Worm (Caenorhabditis elegans) whole organism, L2 larva: ENCODE measurements around the gene ZK180.6.

Source experiments
- C34F6.9 ChIP-seq: fragments of 150-350 bp; optimal IDR thresholded peaks from 2 replicates; lab custom pipeline; 2014; ENCODE audit warnings: missing biosample characterization, missing genetic modification characterization
- F13H6.1 ChIP-seq: sonication (generic microtip); optimal IDR thresholded peaks from 2 replicates; lab custom pipeline; 2016; ENCODE audit warnings: missing genetic modification characterization, missing compliant biosample characterization
- Y55F3AM.14 ChIP-seq: fragments of 200-800 bp; sonication (Bioruptor generic); optimal IDR thresholded peaks from 2 replicates; lab custom pipeline; 2018; ENCODE audit warnings: mild to moderate bottlenecking, missing genetic modification characterization, missing compliant biosample characterization
- ZK546.5 ChIP-seq: sonication (generic microtip); optimal IDR thresholded peaks from 2 replicates; lab custom pipeline; 2017; ENCODE audit warnings: missing biosample characterization, missing genetic modification characterization
- alr-1 ChIP-seq: fragments of 150-350 bp; optimal IDR thresholded peaks from 2 replicates; lab custom pipeline; 2014; ENCODE audit warnings: missing biosample characterization, missing genetic modification characterization
- aly-2 ChIP-seq: fragments of 150-350 bp; optimal IDR thresholded peaks from 2 replicates; lab custom pipeline; 2014; ENCODE audit warnings: missing biosample characterization, missing genetic modification characterization
- ama-1 ChIP-seq: fragments of 150-350 bp; optimal IDR thresholded peaks from 2 replicates; lab custom pipeline; 2018; ENCODE audit warnings: inconsistent platforms
- blmp-1 ChIP-seq: sonication (generic microtip); optimal IDR thresholded peaks from 2 replicates; lab custom pipeline; 2017; ENCODE audit warnings: missing genetic modification characterization, mild to moderate bottlenecking, missing compliant biosample characterization, antibody characterized with exemption, moderate library complexity; ENCODE audit not compliant: insufficient read depth
- ceh-16 ChIP-seq: fragments of 150-350 bp; optimal IDR thresholded peaks from 2 replicates; lab custom pipeline; 2014; ENCODE audit warnings: missing biosample characterization, missing genetic modification characterization
- crh-2 ChIP-seq: sonication (generic microtip); optimal IDR thresholded peaks from 2 replicates; lab custom pipeline; 2017; ENCODE audit warnings: missing biosample characterization, missing genetic modification characterization
- dmd-4 ChIP-seq: sonication (generic microtip); optimal IDR thresholded peaks from 2 replicates; lab custom pipeline; 2017; ENCODE audit warnings: missing biosample characterization, missing genetic modification characterization
- egl-27 ChIP-seq: sonication (generic microtip); optimal IDR thresholded peaks from 3 replicates; lab custom pipeline; 2017; ENCODE audit warnings: missing biosample characterization, missing genetic modification reagents, missing genetic modification characterization
- elt-3 ChIP-seq: sonication (generic microtip); optimal IDR thresholded peaks from 2 replicates; lab custom pipeline; 2017; ENCODE audit warnings: missing biosample characterization, missing genetic modification characterization
- fos-1 ChIP-seq: fragments of 150-350 bp; optimal IDR thresholded peaks from 2 replicates; lab custom pipeline; 2014; ENCODE audit warnings: missing biosample characterization, missing genetic modification characterization
- gmeb-1 ChIP-seq: fragments of 150-350 bp; optimal IDR thresholded peaks from 2 replicates; lab custom pipeline; 2014; ENCODE audit warnings: missing biosample characterization, missing genetic modification characterization
- lin-13 ChIP-seq: fragments of 150-350 bp; optimal IDR thresholded peaks from 2 replicates; lab custom pipeline; 2014; ENCODE audit warnings: missing biosample characterization, missing genetic modification reagents, missing genetic modification characterization
- lin-39 ChIP-seq: fragments of 150-350 bp; optimal IDR thresholded peaks from 2 replicates; lab custom pipeline; 2014; ENCODE audit warnings: missing biosample characterization, missing genetic modification reagents, missing genetic modification characterization
- lsy-2 ChIP-seq, 2 experiments: fragments of 150-350 bp in 1 of 2; sonication (generic microtip) in 1 of 2; optimal IDR thresholded peaks; 2 replicates each; lab custom pipeline; 2014 to 2017; ENCODE audit warnings: missing biosample characterization in 2 of 2, missing genetic modification characterization in 2 of 2
- mab-5 ChIP-seq: fragments of 150-350 bp; optimal IDR thresholded peaks from 2 replicates; lab custom pipeline; 2014; ENCODE audit warnings: missing biosample characterization, missing genetic modification characterization
- mbf-1 ChIP-seq: sonication (generic microtip); optimal IDR thresholded peaks from 2 replicates; lab custom pipeline; 2017; ENCODE audit warnings: missing biosample characterization, missing genetic modification characterization
- mdl-1 ChIP-seq, 2 experiments: fragments of 150-350 bp in 1 of 2; sonication (generic microtip) in 1 of 2; optimal IDR thresholded peaks; 2 replicates each; lab custom pipeline; 2017; ENCODE audit warnings: missing biosample characterization in 2 of 2, missing genetic modification characterization in 2 of 2
- nhr-10 ChIP-seq: sonication (generic microtip); optimal IDR thresholded peaks from 2 replicates; lab custom pipeline; 2017; ENCODE audit warnings: missing biosample characterization, missing genetic modification characterization
- nhr-11 ChIP-seq: fragments of 150-350 bp; optimal IDR thresholded peaks from 2 replicates; lab custom pipeline; 2014; ENCODE audit warnings: missing biosample characterization, missing genetic modification characterization
- nhr-12 ChIP-seq: fragments of 150-350 bp; optimal IDR thresholded peaks from 2 replicates; lab custom pipeline; 2014; ENCODE audit warnings: missing biosample characterization, missing genetic modification characterization
- nhr-129 ChIP-seq: fragments of 150-350 bp; optimal IDR thresholded peaks from 2 replicates; lab custom pipeline; 2014; ENCODE audit warnings: missing biosample characterization, missing genetic modification characterization
- nhr-21 ChIP-seq: fragments of 150-350 bp; optimal IDR thresholded peaks from 2 replicates; lab custom pipeline; 2014; ENCODE audit warnings: missing biosample characterization, missing genetic modification characterization
- nhr-23 ChIP-seq: fragments of 150-350 bp; optimal IDR thresholded peaks from 2 replicates; lab custom pipeline; 2014; ENCODE audit warnings: missing biosample characterization, missing genetic modification reagents, missing genetic modification characterization
- nhr-237 ChIP-seq: fragments of 150-350 bp; optimal IDR thresholded peaks from 2 replicates; lab custom pipeline; 2014; ENCODE audit warnings: missing biosample characterization, missing genetic modification characterization
- nhr-25 ChIP-seq: fragments of 150-350 bp; sonication (generic microtip); optimal IDR thresholded peaks from 3 replicates; lab custom pipeline; 2014; ENCODE audit warnings: missing biosample characterization, missing genetic modification characterization
- nhr-6 ChIP-seq: fragments of 150-350 bp; optimal IDR thresholded peaks from 2 replicates; lab custom pipeline; 2014; ENCODE audit warnings: missing biosample characterization, missing genetic modification characterization
- nhr-77 ChIP-seq: fragments of 150-350 bp; optimal IDR thresholded peaks from 2 replicates; lab custom pipeline; 2014; ENCODE audit warnings: missing biosample characterization, missing genetic modification characterization
- peb-1 ChIP-seq: fragments of 150-350 bp; optimal IDR thresholded peaks from 2 replicates; lab custom pipeline; 2014; ENCODE audit warnings: missing biosample characterization, missing genetic modification characterization
- sem-4 ChIP-seq: fragments of 150-350 bp; optimal IDR thresholded peaks from 2 replicates; lab custom pipeline; 2014; ENCODE audit warnings: missing biosample characterization, missing genetic modification reagents, missing genetic modification characterization
- sma-9 ChIP-seq, 2 experiments: fragments of 150-350 bp in 1 of 2; sonication (generic microtip) in 1 of 2; optimal IDR thresholded peaks; 2 replicates each; lab custom pipeline; 2014 to 2016; ENCODE audit warnings: missing genetic modification characterization in 2 of 2, mild to moderate bottlenecking in 1 of 2, missing biosample characterization in 1 of 2, missing compliant biosample characterization in 1 of 2, missing genetic modification reagents in 1 of 2, moderate library complexity in 1 of 2
- snpc-4 ChIP-seq: fragments of 150-350 bp; optimal IDR thresholded peaks from 2 replicates; lab custom pipeline; 2014; ENCODE audit warnings: missing biosample characterization, missing genetic modification characterization
- unc-39 ChIP-seq: fragments of 150-350 bp; optimal IDR thresholded peaks from 2 replicates; lab custom pipeline; 2014; ENCODE audit warnings: missing biosample characterization, missing genetic modification characterization
- unc-55 ChIP-seq: fragments of 150-350 bp; sonication (generic microtip); optimal IDR thresholded peaks from 3 replicates; lab custom pipeline; 2014; ENCODE audit warnings: missing biosample characterization, missing genetic modification reagents, missing genetic modification characterization
- unc-62 ChIP-seq: fragments of 150-350 bp; optimal IDR thresholded peaks from 2 replicates; lab custom pipeline; 2014; ENCODE audit warnings: missing biosample characterization, missing genetic modification reagents, missing genetic modification characterization
- zag-1 ChIP-seq: fragments of 150-350 bp; optimal IDR thresholded peaks from 2 replicates; lab custom pipeline; 2014; ENCODE audit warnings: missing biosample characterization, missing genetic modification characterization
- ztf-1 ChIP-seq: fragments of 200-800 bp; sonication (Bioruptor generic); conservative IDR thresholded peaks from 2 replicates; pipeline ENCODE4 v1.3.6; 2022; ENCODE audit warnings: missing genetic modification characterization, missing compliant biosample characterization
- ztf-11 ChIP-seq: sonication (generic microtip); optimal IDR thresholded peaks from 2 replicates; lab custom pipeline; 2017; ENCODE audit warnings: missing biosample characterization, missing genetic modification characterization
- ztf-4 ChIP-seq: fragments of 150-350 bp; optimal IDR thresholded peaks from 2 replicates; lab custom pipeline; 2014; ENCODE audit warnings: missing biosample characterization, missing genetic modification characterization

ZK180.6 gene

ce11 chrIV:4524943-4525342 lies at the start of gene ZK180.6:
Gene ZK180.6 (minus strand): TSS chrIV:4525043.
- no peak for TF ChIP-seq alr-1 (tag; lab: Kevin White, UChicago)
- no peak for TF ChIP-seq aly-2 (tag; lab: Kevin White, UChicago)
- TF ChIP-seq Y55F3AM.14 (GFP tag; lab: Kevin White, UChicago) = no peak
- no peak for TF ChIP-seq unc-62
- no peak for TF ChIP-seq sma-9 (GFP tag; optimal IDR thresholded peaks at IDR 0.05; lab: Kevin White, UChicago)
- TF ChIP-seq sma-9 (tag; optimal IDR thresholded peaks at IDR 0.05; lab: Kevin White, UChicago) = no peak
- TF ChIP-seq ztf-1 (GFP tag; lab: Robert Waterston, UW) = no peak
- no peak for TF ChIP-seq F13H6.1 (tag; lab: Kevin White, UChicago)
- TF ChIP-seq nhr-25 (tag; lab: Kevin White, UChicago) = no peak
- TF ChIP-seq lin-39 (tag; lab: Kevin White, UChicago) = no peak
- TF ChIP-seq nhr-12 (tag; lab: Kevin White, UChicago) = no peak
- no peak for TF ChIP-seq ztf-11 (tag; lab: Kevin White, UChicago)
- no peak for TF ChIP-seq lin-13 (GFP tag; lab: Kevin White, UChicago)
- TF ChIP-seq nhr-129 (tag; lab: Kevin White, UChicago) = no peak

- TF ChIP-seq C34F6.9 (tag; lab: Kevin White, UChicago) (peak; percentile 6), mab-5 (peak; percentile 22), F13H6.1 (tag; lab: Kevin White, UChicago) (no peak), crh-2 (tag; lab: Kevin White, UChicago) (peak; percentile 34), unc-55 (peak; percentile 8), ama-1 (lab: Kevin White, UChicago) (no peak)
- TF ChIP-seq, all 48 proteins: peak for 4
These were observed 49.2 kb upstream of the ZK180.6 start for ce11 chrIV:4574051-4574450.

- TF ChIP-seq sma-9 (GFP tag; optimal IDR thresholded peaks at IDR 0.05; lab: Kevin White, UChicago) (peak; percentile 7), sma-9 (tag; optimal IDR thresholded peaks at IDR 0.05; lab: Kevin White, UChicago) (no peak), mab-5 (no peak), nhr-10 (tag; lab: Kevin White, UChicago) (no peak), unc-55 (peak; percentile 7), aly-2 (tag; lab: Kevin White, UChicago) (no peak), ZK546.5 (tag; lab: Kevin White, UChicago) (no peak), nhr-237 (no peak), C34F6.9 (tag; lab: Kevin White, UChicago) (peak; percentile 29), alr-1 (tag; lab: Kevin White, UChicago) (no peak), Y55F3AM.14 (GFP tag; lab: Kevin White, UChicago) (peak; percentile 8), nhr-25 (tag; lab: Kevin White, UChicago) (no peak), ceh-16 (no peak), mdl-1 (tag; optimal IDR thresholded peaks at IDR 0.05; lab: Kevin White, UChicago) (no peak), mbf-1 (tag; lab: Kevin White, UChicago) (no peak), nhr-6 (no peak), unc-62 (no peak), sem-4 (tag; lab: Kevin White, UChicago) (no peak), nhr-12 (tag; lab: Kevin White, UChicago) (no peak), gmeb-1 (tag; lab: Kevin White, UChicago) (no peak)
These were observed 45.8 kb upstream of the ZK180.6 start for ce11 chrIV:4570599-4570998.

- no peak for TF ChIP-seq unc-62
- TF ChIP-seq dmd-4 (tag; lab: Kevin White, UChicago) = no peak
- TF ChIP-seq mab-5 = no peak
- TF ChIP-seq ztf-4 (tag; lab: Kevin White, UChicago) = no peak
- no peak for TF ChIP-seq peb-1 (tag; lab: Kevin White, UChicago)
- no peak for TF ChIP-seq nhr-77
- no peak for TF ChIP-seq lin-13 (GFP tag; lab: Kevin White, UChicago)
- TF ChIP-seq elt-3 (tag; lab: Kevin White, UChicago) = no peak
- TF ChIP-seq nhr-237 = no peak
- no peak for TF ChIP-seq nhr-21
- no peak for TF ChIP-seq blmp-1 (tag; lab: Kevin White, UChicago)
These were observed 43.6 kb upstream of the ZK180.6 start, which contains the start of gene F28E10.1 for ce11 chrIV:4568402-4568891. Gene F28E10.1 (plus strand): TSS chrIV:4568841.

ce11 chrIV:4567343-4567742 lies 42.5 kb upstream of the ZK180.6 start, which contains the start of gene F28E10.4:
Gene F28E10.4 (minus strand): TSS chrIV:4567443.
- TF ChIP-seq unc-62 (no peak), fos-1 (no peak), ztf-4 (tag; lab: Kevin White, UChicago) (no peak), snpc-4 (tag; lab: Kevin White, UChicago) (no peak), dmd-4 (tag; lab: Kevin White, UChicago) (no peak), lin-39 (tag; lab: Kevin White, UChicago) (no peak), peb-1 (tag; lab: Kevin White, UChicago) (no peak), lsy-2 (tag; optimal IDR thresholded peaks at IDR 0.05; lab: Kevin White, UChicago) (no peak), nhr-25 (tag; lab: Kevin White, UChicago) (no peak), nhr-11 (no peak), crh-2 (tag; lab: Kevin White, UChicago) (no peak), zag-1 (tag; lab: Kevin White, UChicago) (no peak), nhr-23 (tag; lab: Kevin White, UChicago) (no peak), ceh-16 (no peak), nhr-129 (tag; lab: Kevin White, UChicago) (no peak), mab-5 (no peak), aly-2 (tag; lab: Kevin White, UChicago) (no peak), unc-39 (no peak), egl-27 (tag; lab: Kevin White, UChicago) (no peak)
